Fruit fly (Drosophila melanogaster) whole organism, adult: ENCODE results near the gene CG44002.

ENCODE experiments used
- CG12768 ChIP-seq: fragments of 200-800 bp; sonication (Bioruptor generic); optimal IDR thresholded peaks from 2 replicates; lab custom pipeline; 2017; ENCODE audit warnings: missing biosample characterization, missing genetic modification characterization, mild to moderate bottlenecking, moderate library complexity, missing genetic modification reagents
- CG1620 ChIP-seq: fragments of 200-800 bp; sonication (Bioruptor generic); optimal IDR thresholded peaks from 2 replicates; lab custom pipeline; 2016; ENCODE audit warnings: missing biosample characterization, missing genetic modification characterization
- CG33017 ChIP-seq: fragments of 200-800 bp; sonication (Bioruptor generic); optimal IDR thresholded peaks from 2 replicates; lab custom pipeline; 2018; ENCODE audit warnings: missing biosample characterization, mild to moderate bottlenecking, missing genetic modification characterization, moderate library complexity
- CG5204 ChIP-seq: fragments of 200-800 bp; sonication (Bioruptor generic); optimal IDR thresholded peaks from 2 replicates; lab custom pipeline; 2016; ENCODE audit warnings: missing biosample characterization, missing genetic modification characterization
- CG7045 ChIP-seq: fragments of 200-800 bp; sonication (Bioruptor generic); optimal IDR thresholded peaks from 2 replicates; lab custom pipeline; 2017; ENCODE audit warnings: missing biosample characterization, mild to moderate bottlenecking, missing genetic modification characterization
- Crg-1 ChIP-seq: fragments of 200-800 bp; sonication (Bioruptor generic); optimal IDR thresholded peaks from 2 replicates; lab custom pipeline; 2016; ENCODE audit warnings: missing biosample characterization, missing genetic modification characterization
- Hr96 ChIP-seq: fragments of 200-800 bp; sonication (Bioruptor generic); optimal IDR thresholded peaks from 2 replicates; lab custom pipeline; 2016; ENCODE audit warnings: missing biosample characterization, missing genetic modification characterization
- cic ChIP-seq: fragments of 200-800 bp; sonication (Bioruptor generic); optimal IDR thresholded peaks from 2 replicates; lab custom pipeline; 2017; ENCODE audit warnings: missing biosample characterization, mild to moderate bottlenecking, missing genetic modification characterization, moderate library complexity
- cnc ChIP-seq, 2 experiments: fragments of >200 bp; optimal IDR thresholded peaks; 2 replicates each; lab custom pipeline; 2017
- kay ChIP-seq: fragments of 200-800 bp; sonication (Bioruptor generic); peaks from one replicate; lab custom pipeline; 2016; ENCODE audit warnings: missing biosample characterization, missing genetic modification characterization, borderline replicate concordance
- tj ChIP-seq: fragments of 200-800 bp; sonication (Bioruptor generic); optimal IDR thresholded peaks from 3 replicates; lab custom pipeline; 2017; ENCODE audit warnings: missing biosample characterization, mild to moderate bottlenecking, missing genetic modification characterization, moderate library complexity

The CG44002 gene

DNA sequence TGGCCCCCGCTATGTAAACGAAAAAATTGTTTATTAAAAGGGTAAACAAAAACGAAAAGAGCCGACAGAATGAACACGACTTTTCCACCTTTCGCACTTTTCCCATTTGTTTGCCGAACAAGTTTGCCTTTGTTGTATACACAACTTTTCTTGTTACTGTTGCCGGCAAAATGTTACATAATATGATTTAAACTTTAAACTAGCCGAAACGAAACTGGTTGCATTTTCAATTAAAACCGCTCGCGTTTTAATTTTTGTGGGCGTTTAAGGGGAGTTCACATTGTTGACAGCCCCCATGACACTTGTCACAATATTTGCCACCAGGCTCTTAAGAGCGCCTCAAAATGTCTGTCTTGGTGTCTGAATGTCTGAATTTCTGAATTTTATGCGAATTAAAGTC, 50.1 kb downstream of the CG44002 start:
- TF ChIP-seq Crg-1 (GFP tag; lab: Kevin White, UChicago) (no peak), cnc (optimal IDR thresholded peaks at IDR 0.05; lab: Kevin White, UChicago) (no peak), Hr96 (GFP tag; lab: Kevin White, UChicago) (no peak), CG7045 (GFP tag; lab: Kevin White, UChicago) (no peak), CG5204 (GFP tag; lab: Kevin White, UChicago) (no peak), CG12768 (GFP tag; lab: Kevin White, UChicago) (no peak), CG1620 (no peak), tj (GFP tag; lab: Kevin White, UChicago) (no peak), CG33017 (tag; lab: Kevin White, UChicago) (no peak), cic (GFP tag; lab: Kevin White, UChicago) (no peak), kay (GFP tag; lab: Kevin White, UChicago) (no peak)
